Fruit fly (Drosophila melanogaster) S2 (cell line): ENCODE data around the gene ppk11.

Experiments
- CG8478 ChIP-seq: fragments of >200 bp; optimal IDR thresholded peaks from 2 replicates; lab custom pipeline; 2018
- CTCF ChIP-seq, 2 experiments: fragments of >200 bp; optimal IDR thresholded peaks; 2 replicates each; lab custom pipeline; 2018

dm6 chr2L:9737360-9737759, 37.5 kb downstream of the ppk11 start:
- TF ChIP-seq CTCF (optimal IDR thresholded peaks at IDR 0.05; lab: Kevin White, UChicago) (no peak), CG8478 (no peak)
